Worm (Caenorhabditis elegans) whole organism, late embryonic: ENCODE results near the gene Y105C5B.25.

ENCODE experiments used
- C38D4.7 ChIP-seq: fragments of 200-800 bp; sonication (Bioruptor generic); optimal IDR thresholded peaks from 2 replicates; lab custom pipeline; 2018; ENCODE audit warnings: mild to moderate bottlenecking, missing genetic modification characterization, moderate library complexity, missing compliant biosample characterization
- Y22D7AL.16 ChIP-seq: sonication (generic microtip); optimal IDR thresholded peaks from 2 replicates; lab custom pipeline; 2016; ENCODE audit warnings: missing genetic modification characterization, missing compliant biosample characterization
- ceh-18 ChIP-seq: sonication (generic microtip); optimal IDR thresholded peaks from 2 replicates; lab custom pipeline; 2016; ENCODE audit warnings: missing genetic modification characterization, missing compliant biosample characterization
- ceh-2 ChIP-seq: sonication (generic microtip); optimal IDR thresholded peaks from 2 replicates; lab custom pipeline; 2016; ENCODE audit warnings: missing genotype, missing genetic modification characterization, missing compliant biosample characterization
- ceh-22 ChIP-seq: sonication (generic microtip); optimal IDR thresholded peaks from 2 replicates; lab custom pipeline; 2017; ENCODE audit warnings: missing biosample characterization, missing genetic modification characterization
- ceh-30 ChIP-seq: fragments of 150-350 bp; optimal IDR thresholded peaks from 2 replicates; lab custom pipeline; 2014; ENCODE audit warnings: missing biosample characterization, missing genetic modification characterization
- ceh-31 ChIP-seq: sonication (generic microtip); optimal IDR thresholded peaks from 2 replicates; lab custom pipeline; 2016; ENCODE audit warnings: missing genetic modification characterization, missing compliant biosample characterization
- ceh-6 ChIP-seq: fragments of 200-800 bp; sonication (Bioruptor generic); optimal IDR thresholded peaks from 2 replicates; lab custom pipeline; 2018; ENCODE audit warnings: mild to moderate bottlenecking, missing genetic modification characterization, missing compliant biosample characterization
- eyg-1 ChIP-seq: sonication (generic microtip); optimal IDR thresholded peaks from 2 replicates; lab custom pipeline; 2016; ENCODE audit warnings: missing genotype, missing genetic modification characterization, missing compliant biosample characterization
- fax-1 ChIP-seq: sonication (generic microtip); optimal IDR thresholded peaks from 2 replicates; lab custom pipeline; 2016; ENCODE audit warnings: missing genotype, missing genetic modification characterization, missing compliant biosample characterization
- hlh-6 ChIP-seq: sonication (generic microtip); optimal IDR thresholded peaks from 2 replicates; lab custom pipeline; 2016; ENCODE audit warnings: missing genotype, missing genetic modification characterization, missing compliant biosample characterization
- madf-2 ChIP-seq: sonication (generic microtip); optimal IDR thresholded peaks from 2 replicates; lab custom pipeline; 2017; ENCODE audit warnings: missing genetic modification characterization, missing compliant biosample characterization
- nfya-1 ChIP-seq: sonication (generic microtip); optimal IDR thresholded peaks from 2 replicates; lab custom pipeline; 2017; ENCODE audit warnings: missing genetic modification characterization, mild to moderate bottlenecking, missing compliant biosample characterization, antibody characterized with exemption, moderate library complexity
- pha-2 ChIP-seq: sonication (generic microtip); optimal IDR thresholded peaks from 2 replicates; lab custom pipeline; 2017; ENCODE audit warnings: mild to moderate bottlenecking, missing genetic modification characterization, missing compliant biosample characterization
- pqm-1 ChIP-seq: sonication (generic microtip); optimal IDR thresholded peaks from 2 replicates; lab custom pipeline; 2016; ENCODE audit warnings: missing genetic modification characterization, missing compliant biosample characterization
- rnt-1 ChIP-seq: sonication (generic microtip); optimal IDR thresholded peaks from 2 replicates; lab custom pipeline; 2016; ENCODE audit warnings: missing genetic modification characterization, missing compliant biosample characterization
- sdc-2 ChIP-seq: sonication (generic microtip); optimal IDR thresholded peaks from 2 replicates; lab custom pipeline; 2016; ENCODE audit warnings: missing genotype, missing genetic modification characterization, missing compliant biosample characterization
- syd-9 ChIP-seq: sonication (generic microtip); optimal IDR thresholded peaks from 2 replicates; lab custom pipeline; 2016; ENCODE audit warnings: mild to moderate bottlenecking, missing genetic modification characterization, moderate library complexity, missing compliant biosample characterization
- unc-3 ChIP-seq, 2 experiments: fragments of 200-800 bp in 1 of 2; sonication (Bioruptor generic) in 1 of 2; sonication (generic microtip) in 1 of 2; conservative IDR thresholded peaks in 1 of 2; optimal IDR thresholded peaks in 1 of 2; 2 replicates each; pipeline versions ENCODE4 v1.3.6 to Lab custom; 2016 to 2022; ENCODE audit warnings: missing compliant biosample characterization in 2 of 2, missing genetic modification characterization in 2 of 2, missing genetic modification reagents in 1 of 2
- zip-5 ChIP-seq: sonication (generic microtip); optimal IDR thresholded peaks from 2 replicates; lab custom pipeline; 2016; ENCODE audit warnings: missing genetic modification characterization, missing compliant biosample characterization

The Y105C5B.25 gene

ce11 chrIV:16119577-16119976 is 27.4 kb downstream of the Y105C5B.25 start:
- no peak for TF ChIP-seq ceh-18 (tag; lab: Kevin White, UChicago)
- TF ChIP-seq fax-1 (tag; lab: Kevin White, UChicago), result no peak
- no peak for TF ChIP-seq syd-9
- TF ChIP-seq zip-5 (tag; lab: Kevin White, UChicago), result no peak
- no peak for TF ChIP-seq ceh-6 (GFP tag; lab: Kevin White, UChicago)
- TF ChIP-seq C38D4.7 (GFP tag; lab: Kevin White, UChicago), result no peak
- no peak for TF ChIP-seq pqm-1 (tag; lab: Kevin White, UChicago)
- no peak for TF ChIP-seq unc-3 (GFP tag; conservative IDR thresholded peaks at IDR 0.05; lab: Robert Waterston, UW)
- no peak for TF ChIP-seq unc-3 (tag; optimal IDR thresholded peaks at IDR 0.05; lab: Kevin White, UChicago)
- no peak for TF ChIP-seq ceh-30 (tag; lab: Kevin White, UChicago)
- no peak for TF ChIP-seq ceh-31 (tag; lab: Kevin White, UChicago)
- TF ChIP-seq ceh-2 (tag; lab: Kevin White, UChicago), result no peak
- TF ChIP-seq Y22D7AL.16 (tag; lab: Kevin White, UChicago), result no peak
- TF ChIP-seq nfya-1 (tag; lab: Kevin White, UChicago), result no peak
- TF ChIP-seq hlh-6 (tag; lab: Kevin White, UChicago), result no peak
- no peak for TF ChIP-seq madf-2
- no peak for TF ChIP-seq sdc-2 (tag; lab: Kevin White, UChicago)
- no peak for TF ChIP-seq eyg-1
- no peak for TF ChIP-seq ceh-22 (tag; lab: Kevin White, UChicago)
- TF ChIP-seq rnt-1 (tag; lab: Kevin White, UChicago), result no peak
- TF ChIP-seq pha-2 (tag; lab: Kevin White, UChicago), result no peak
